Fruit fly (Drosophila melanogaster): ENCODE results near the gene CG14506.

CG14506 gene

dm6 chr3R:29318673-29319072, 21.7 kb upstream of the CG14506 start (continued):
- TF ChIP-seq Hmx (GFP tag; optimal IDR thresholded peaks at IDR 0.05) (no peak), CG18599 (GFP tag; optimal IDR thresholded peaks at IDR 0.05) (peak; percentile 75), CG12744 (GFP tag; optimal IDR thresholded peaks at IDR 0.05) (no peak), kah (GFP tag; optimal IDR thresholded peaks at IDR 0.05) (peak; percentile 48), Dip3 (GFP tag; optimal IDR thresholded peaks at IDR 0.05) (peak; percentile 17), E2f2 (GFP tag; IDR thresholded peaks at IDR 0.05) (peak; percentile 32; the same call in 1 of the 2 replicates), bcd (GFP tag; optimal IDR thresholded peaks at IDR 0.05) (peak; percentile 71), Fer3 (tag; optimal IDR thresholded peaks at IDR 0.05) (peak; percentile 61), p53 (GFP tag; optimal IDR thresholded peaks at IDR 0.05) (no peak), jumu (GFP tag; optimal IDR thresholded peaks at IDR 0.05) (no peak), al (GFP tag; IDR thresholded peaks at IDR 0.05) (peak; percentile 12; the same call in 1 of the 2 replicates), CG15269 (tag; optimal IDR thresholded peaks at IDR 0.05) (peak; percentile 68), CG6791 (GFP tag; IDR thresholded peaks at IDR 0.05; ENCODE audit: partially characterized antibody) (no peak), Optix (GFP tag; IDR thresholded peaks at IDR 0.05) (peak; percentile 60; the same call in 1 of the 3 replicates), wdn (GFP tag; IDR thresholded peaks at IDR 0.05) (0 out of 2 replicates have a peak, but pooled peaks have one; percentile 23), CG8944 (GFP tag; optimal IDR thresholded peaks at IDR 0.05) (peak; percentile 10), CG1602 (GFP tag; optimal IDR thresholded peaks at IDR 0.05) (peak; percentile 40), otp (GFP tag; IDR thresholded peaks at IDR 0.05) (peak; percentile 69; the same call in 2 of the 3 replicates), CG10321 (GFP tag; IDR thresholded peaks at IDR 0.05) (no peak; the same call in 1 of the 2 replicates), odd (GFP tag; optimal IDR thresholded peaks at IDR 0.05) (peak; percentile 44), tin (GFP tag; optimal IDR thresholded peaks at IDR 0.05) (peak; percentile 51), Gsc (GFP tag; IDR thresholded peaks at IDR 0.05) (peak; percentile 11; the same call in 1 of the 2 replicates), Atf3 (GFP tag; optimal IDR thresholded peaks at IDR 0.05) (no peak), CG1024 (GFP tag; IDR thresholded peaks at IDR 0.05) (0 out of 2 replicates have a peak, but pooled peaks have one; percentile 41), Hr39 (optimal IDR thresholded peaks at IDR 0.05) (no peak), zen2 (GFP tag; IDR thresholded peaks at IDR 0.05; ENCODE audit: partially characterized antibody) (no peak), CG7963 (GFP tag; IDR thresholded peaks at IDR 0.05; ENCODE audit: partially characterized antibody) (no peak), az2 (GFP tag; optimal IDR thresholded peaks at IDR 0.05) (peak; percentile 46), CG31441 (GFP tag; IDR thresholded peaks at IDR 0.05) (peak; percentile 75), CG32772 (GFP tag; IDR thresholded peaks at IDR 0.05) (peak; percentile 59), CG11093 (GFP tag; IDR thresholded peaks at IDR 0.05) (peak; percentile 52; the same call in 1 of the 3 replicates), Asciz (GFP tag; optimal IDR thresholded peaks at IDR 0.05) (peak; percentile 77), CG4854 (GFP tag; optimal IDR thresholded peaks at IDR 0.05) (no peak), CG5953 (GFP tag; IDR thresholded peaks at IDR 0.05) (peak; percentile 69; the same call in 1 of the 2 replicates), maf-S (GFP tag; optimal IDR thresholded peaks at IDR 0.05) (no peak), crp (GFP tag; optimal IDR thresholded peaks at IDR 0.05) (no peak), gcm (GFP tag; optimal IDR thresholded peaks at IDR 0.05) (peak; percentile 45), Myb (GFP tag; optimal IDR thresholded peaks at IDR 0.05) (peak; percentile 3), CG13287 (GFP tag; IDR thresholded peaks at IDR 0.05; ENCODE audit: partially characterized antibody) (no peak), CG11504 (tag; optimal IDR thresholded peaks at IDR 0.05) (peak; percentile 83), CG17612 (GFP tag; IDR thresholded peaks at IDR 0.05) (no peak), scrt (GFP tag; optimal IDR thresholded peaks at IDR 0.05) (peak; percentile 59), fd102C (GFP tag; optimal IDR thresholded peaks at IDR 0.05) (no peak), MESR4 (GFP tag; optimal IDR thresholded peaks at IDR 0.05) (no peak), Dek (tag; optimal IDR thresholded peaks at IDR 0.05) (peak; percentile 44), z (GFP tag; IDR thresholded peaks at IDR 0.05) (no peak), cg (GFP tag; optimal IDR thresholded peaks at IDR 0.05) (no peak), sr (GFP tag; IDR thresholded peaks at IDR 0.05) (no peak), Hsf (GFP tag; optimal IDR thresholded peaks at IDR 0.05) (peak; percentile 40), Deaf1 (tag; optimal IDR thresholded peaks at IDR 0.05) (peak; percentile 20), Meics (GFP tag; optimal IDR thresholded peaks at IDR 0.05) (peak; percentile 68)

Data from whole organism, embryonic.